Fruit fly (Drosophila melanogaster) whole organism, adult: ENCODE data around the gene elgi.

Experiments
- CG14711 ChIP-seq: fragments of 200-800 bp; sonication (Bioruptor generic); optimal IDR thresholded peaks from 2 replicates; lab custom pipeline; 2018; ENCODE audit warnings: missing biosample characterization, mild to moderate bottlenecking, missing genetic modification characterization, moderate library complexity
- CG7101 ChIP-seq: fragments of 200-800 bp; sonication (Bioruptor generic); optimal IDR thresholded peaks from 2 replicates; lab custom pipeline; 2018; ENCODE audit warnings: missing biosample characterization, mild to moderate bottlenecking, missing genetic modification characterization, moderate library complexity
- Clk ChIP-seq: fragments of 200-800 bp; sonication (Bioruptor generic); optimal IDR thresholded peaks from 2 replicates; lab custom pipeline; 2017; ENCODE audit warnings: missing biosample characterization, missing genetic modification characterization
- Crg-1 ChIP-seq: fragments of 200-800 bp; sonication (Bioruptor generic); optimal IDR thresholded peaks from 2 replicates; lab custom pipeline; 2016; ENCODE audit warnings: missing biosample characterization, missing genetic modification characterization
- Hr96 ChIP-seq: fragments of 200-800 bp; sonication (Bioruptor generic); optimal IDR thresholded peaks from 2 replicates; lab custom pipeline; 2016; ENCODE audit warnings: missing biosample characterization, missing genetic modification characterization
- Mnt ChIP-seq: fragments of 200-800 bp; sonication (Bioruptor generic); optimal IDR thresholded peaks from 2 replicates; lab custom pipeline; 2016; ENCODE audit warnings: missing biosample characterization, mild to moderate bottlenecking, missing genetic modification characterization
- bab1 ChIP-seq: fragments of 200-800 bp; sonication (Bioruptor generic); optimal IDR thresholded peaks from 3 replicates; lab custom pipeline; 2019; ENCODE audit warnings: missing biosample characterization, mild to moderate bottlenecking, missing genetic modification characterization, moderate library complexity
- cnc ChIP-seq, 2 experiments: fragments of >200 bp; optimal IDR thresholded peaks; 2 replicates each; lab custom pipeline; 2017
- kay ChIP-seq: fragments of 200-800 bp; sonication (Bioruptor generic); peaks from one replicate; lab custom pipeline; 2016; ENCODE audit warnings: missing biosample characterization, missing genetic modification characterization, borderline replicate concordance
- ovo ChIP-seq: fragments of 200-800 bp; sonication (Bioruptor generic); optimal IDR thresholded peaks from 2 replicates; lab custom pipeline; 2016; ENCODE audit warnings: missing biosample characterization, missing genetic modification characterization
- pad ChIP-seq: fragments of 200-800 bp; sonication (Bioruptor generic); optimal IDR thresholded peaks from 3 replicates; lab custom pipeline; 2017; ENCODE audit warnings: missing biosample characterization, missing genetic modification characterization, mild to moderate bottlenecking, moderate library complexity, missing genetic modification reagents

DNA sequence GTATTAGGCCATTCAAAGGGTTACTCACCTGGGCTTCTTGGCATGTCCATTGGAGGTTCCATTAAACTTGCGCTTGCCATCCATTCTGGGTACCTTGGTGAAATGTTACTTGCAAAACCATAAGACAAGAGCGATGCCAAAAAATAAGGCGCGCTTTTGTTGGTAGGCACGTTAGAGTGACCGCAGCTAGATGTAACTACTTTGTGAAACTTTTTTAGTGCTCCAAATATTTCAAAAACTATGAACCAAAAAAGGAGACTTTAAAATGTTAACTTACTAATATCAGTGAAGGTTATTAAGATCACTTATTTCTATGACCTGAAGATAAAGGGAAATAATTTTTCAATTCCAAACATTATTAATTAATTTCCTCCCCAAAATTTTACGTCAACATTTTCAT lies 31.3 kb downstream of the elgi start, which contains the start of gene PolD1:
- no peak for TF ChIP-seq kay (GFP tag; lab: Kevin White, UChicago)
- TF ChIP-seq cnc (optimal IDR thresholded peaks at IDR 0.05; lab: Kevin White, UChicago): no peak
- TF ChIP-seq bab1 (GFP tag; lab: Kevin White, UChicago): no peak
- no peak for TF ChIP-seq Clk (GFP tag; lab: Kevin White, UChicago)
- no peak for TF ChIP-seq Crg-1
- TF ChIP-seq CG7101: no peak
- no peak for TF ChIP-seq Mnt (GFP tag; lab: Kevin White, UChicago)
- TF ChIP-seq pad (GFP tag; lab: Kevin White, UChicago): no peak
- TF ChIP-seq CG14711 (tag; lab: Kevin White, UChicago): no peak
- TF ChIP-seq ovo (GFP tag; lab: Kevin White, UChicago): no peak
- TF ChIP-seq Hr96: no peak
